Fruit fly (Drosophila melanogaster) whole organism, embryonic: Measurements from ENCODE around the gene CG43645.
A peak's percentile ranks its signal among the peaks of the same experiment; 100 is the strongest.

Source experiments
- ATbp ChIP-seq: fragments of 200-800 bp; sonication (Bioruptor generic); optimal IDR thresholded peaks from 2 replicates; lab custom pipeline; 2017; ENCODE audit warnings: missing biosample characterization, mild to moderate bottlenecking, missing genetic modification characterization, missing genetic modification reagents
- Adf1 ChIP-seq: fragments of 200-800 bp; sonication (Bioruptor generic); IDR thresholded peaks from 2 replicates; pipeline ENCODE4 v1.3.6; 2022; ENCODE audit warnings: missing biosample characterization, missing genetic modification characterization
- Atf-2 ChIP-seq: fragments of 200-800 bp; sonication (Bioruptor generic); optimal IDR thresholded peaks from 2 replicates; lab custom pipeline; 2016; ENCODE audit warnings: missing biosample characterization, missing genetic modification characterization
- BtbVII ChIP-seq: fragments of 200-800 bp; sonication (Bioruptor generic); optimal IDR thresholded peaks from 3 replicates; lab custom pipeline; 2017; ENCODE audit warnings: missing biosample characterization, mild to moderate bottlenecking, missing genetic modification characterization
- Bteb2 ChIP-seq: fragments of 200-800 bp; sonication (Bioruptor generic); optimal IDR thresholded peaks from 2 replicates; lab custom pipeline; 2016; ENCODE audit warnings: missing biosample characterization, missing genetic modification characterization
- C15 ChIP-seq: fragments of 200-800 bp; sonication (Bioruptor generic); IDR thresholded peaks from 3 replicates; pipeline ENCODE4 v1.3.6; 2022; ENCODE audit warnings: missing biosample characterization, missing genetic modification characterization
- CG10209 ChIP-seq: fragments of 200-800 bp; sonication (Bioruptor generic); optimal IDR thresholded peaks from 3 replicates; lab custom pipeline; 2017; ENCODE audit warnings: missing biosample characterization, mild to moderate bottlenecking, missing genetic modification characterization, missing genetic modification reagents
- CG10543 ChIP-seq: fragments of 200-800 bp; sonication (Bioruptor generic); optimal IDR thresholded peaks from 3 replicates; lab custom pipeline; 2017; ENCODE audit warnings: missing biosample characterization, mild to moderate bottlenecking, missing genetic modification characterization, moderate library complexity
- CG12104 ChIP-seq: fragments of 200-800 bp; sonication (Bioruptor generic); optimal IDR thresholded peaks from 3 replicates; lab custom pipeline; 2016; ENCODE audit warnings: missing biosample characterization, missing genetic modification characterization
- CG12769 ChIP-seq: fragments of 200-800 bp; sonication (Bioruptor generic); optimal IDR thresholded peaks from 2 replicates; lab custom pipeline; 2019; ENCODE audit warnings: missing biosample characterization, mild to moderate bottlenecking, missing genetic modification characterization, moderate library complexity
- CG14667 ChIP-seq: fragments of 200-800 bp; sonication (Bioruptor generic); IDR thresholded peaks from 2 replicates; pipeline ENCODE4 v1.3.6; 2022; ENCODE audit warnings: missing biosample characterization, missing genetic modification characterization
- CG14710 ChIP-seq: fragments of 200-800 bp; sonication (Bioruptor generic); optimal IDR thresholded peaks from 3 replicates; lab custom pipeline; 2019; ENCODE audit warnings: missing biosample characterization, mild to moderate bottlenecking, missing genetic modification characterization, moderate library complexity
- CG15269 ChIP-seq: fragments of 200-800 bp; sonication (Bioruptor generic); optimal IDR thresholded peaks from 2 replicates; lab custom pipeline; 2018; ENCODE audit warnings: missing biosample characterization, mild to moderate bottlenecking, missing genetic modification characterization, moderate library complexity
- CG17612 ChIP-seq: fragments of 200-800 bp; sonication (Bioruptor generic); IDR thresholded peaks from 2 replicates; pipeline ENCODE4 v1.3.6; 2022; ENCODE audit warnings: missing biosample characterization, missing genetic modification characterization
- CG2199 ChIP-seq: fragments of 200-800 bp; sonication (Bioruptor generic); IDR thresholded peaks from 3 replicates; pipeline ENCODE4 v1.3.6; 2022; ENCODE audit warnings: missing biosample characterization, missing genetic modification characterization
- CG2875 ChIP-seq: fragments of 200-800 bp; sonication (Bioruptor generic); optimal IDR thresholded peaks from 2 replicates; lab custom pipeline; 2017; ENCODE audit warnings: missing biosample characterization, mild to moderate bottlenecking, missing genetic modification characterization, missing genetic modification reagents
- CG32532 ChIP-seq: fragments of 200-800 bp; sonication (Bioruptor generic); IDR thresholded peaks from 2 replicates; pipeline ENCODE4 v1.3.6; 2022; ENCODE audit warnings: missing biosample characterization, missing genetic modification characterization
- CG3281 ChIP-seq: fragments of 200-800 bp; sonication (Bioruptor generic); optimal IDR thresholded peaks from 3 replicates; lab custom pipeline; 2017; ENCODE audit warnings: missing biosample characterization, mild to moderate bottlenecking, missing genetic modification characterization
- CG6813 ChIP-seq: fragments of 200-800 bp; sonication (Bioruptor generic); optimal IDR thresholded peaks from 2 replicates; lab custom pipeline; 2017; ENCODE audit warnings: missing biosample characterization, missing genetic modification characterization, mild to moderate bottlenecking, moderate library complexity, missing genetic modification reagents
- CG7271 ChIP-seq: fragments of 200-800 bp; sonication (Bioruptor generic); optimal IDR thresholded peaks from 2 replicates; lab custom pipeline; 2018; ENCODE audit warnings: missing biosample characterization, mild to moderate bottlenecking, missing genetic modification characterization, moderate library complexity
- Dbx ChIP-seq: fragments of 200-800 bp; sonication (Bioruptor generic); IDR thresholded peaks from 3 replicates; pipeline ENCODE4 v1.3.6; 2022; ENCODE audit warnings: missing biosample characterization, missing genetic modification characterization
- E2f1 ChIP-seq: fragments of 200-800 bp; sonication (Bioruptor generic); IDR thresholded peaks from 2 replicates; pipeline ENCODE4 v1.3.6; 2022; ENCODE audit warnings: missing biosample characterization, missing genetic modification characterization
- Fer1 ChIP-seq: fragments of 200-800 bp; sonication (Bioruptor generic); optimal IDR thresholded peaks from 2 replicates; lab custom pipeline; 2017; ENCODE audit warnings: missing biosample characterization, mild to moderate bottlenecking, missing genetic modification characterization
- HHEX ChIP-seq: fragments of 200-800 bp; sonication (Bioruptor generic); optimal IDR thresholded peaks from 3 replicates; lab custom pipeline; 2017; ENCODE audit warnings: missing biosample characterization, mild to moderate bottlenecking, missing genetic modification characterization, missing genetic modification reagents
- Hmr ChIP-seq: fragments of 200-800 bp; sonication (Bioruptor generic); optimal IDR thresholded peaks from 3 replicates; lab custom pipeline; 2017; ENCODE audit warnings: mild to moderate bottlenecking, missing biosample characterization, missing genetic modification reagents, missing genetic modification characterization
- Meics ChIP-seq: fragments of 200-800 bp; sonication (Bioruptor generic); optimal IDR thresholded peaks from 2 replicates; lab custom pipeline; 2017; ENCODE audit warnings: missing biosample characterization, mild to moderate bottlenecking, missing genetic modification characterization
- NK7.1 ChIP-seq: fragments of 200-800 bp; sonication (Bioruptor generic); optimal IDR thresholded peaks from 3 replicates; lab custom pipeline; 2016; ENCODE audit warnings: missing biosample characterization, missing genetic modification characterization
- PHDP ChIP-seq: fragments of 200-800 bp; sonication (Bioruptor generic); optimal IDR thresholded peaks from 3 replicates; lab custom pipeline; 2018; ENCODE audit warnings: missing biosample characterization, mild to moderate bottlenecking, missing genetic modification characterization, moderate library complexity
- Tbp ChIP-seq: fragments of >200 bp; optimal IDR thresholded peaks from 2 replicates; lab custom pipeline; 2018; ENCODE audit warnings: missing biosample characterization, missing genetic modification characterization
- bsh ChIP-seq, 2 experiments: fragments of 200-800 bp; sonication (Bioruptor generic); optimal IDR thresholded peaks; 2 replicates each; lab custom pipeline; 2017 to 2018; ENCODE audit warnings: mild to moderate bottlenecking in 2 of 2, missing biosample characterization in 2 of 2, missing genetic modification characterization in 2 of 2, moderate library complexity in 1 of 2
- caup ChIP-seq: fragments of 200-800 bp; sonication (Bioruptor generic); optimal IDR thresholded peaks from 3 replicates; lab custom pipeline; 2017; ENCODE audit warnings: missing biosample characterization, mild to moderate bottlenecking, missing genetic modification characterization, moderate library complexity; ENCODE audit not compliant: severe bottlenecking
- cg ChIP-seq: fragments of 200-800 bp; sonication (Bioruptor generic); optimal IDR thresholded peaks from 3 replicates; lab custom pipeline; 2019; ENCODE audit warnings: missing biosample characterization, mild to moderate bottlenecking, missing genetic modification characterization, moderate library complexity
- ci ChIP-seq: fragments of 200-800 bp; sonication (Bioruptor generic); IDR thresholded peaks from 3 replicates; pipeline ENCODE4 v1.3.6; 2022; ENCODE audit warnings: missing biosample characterization, missing genetic modification characterization
- corto ChIP-seq: fragments of 200-800 bp; sonication (Bioruptor generic); optimal IDR thresholded peaks from 2 replicates; lab custom pipeline; 2016; ENCODE audit warnings: missing biosample characterization, mild to moderate bottlenecking, missing genetic modification characterization, moderate library complexity
- crp ChIP-seq, 2 experiments: fragments of 200-800 bp; sonication (Bioruptor generic); optimal IDR thresholded peaks; 2 replicates in 1 of 2; 3 replicates in 1 of 2; lab custom pipeline; 2017; ENCODE audit warnings: missing biosample characterization in 2 of 2, missing genetic modification characterization in 2 of 2, mild to moderate bottlenecking in 1 of 2, moderate library complexity in 1 of 2
- exex ChIP-seq: fragments of 200-800 bp; sonication (Bioruptor generic); optimal IDR thresholded peaks from 4 replicates; lab custom pipeline; 2018; ENCODE audit warnings: missing biosample characterization, mild to moderate bottlenecking, missing genetic modification characterization, moderate library complexity
- inv ChIP-seq: fragments of 200-800 bp; sonication (Bioruptor generic); IDR thresholded peaks from 2 replicates; pipeline ENCODE4 v1.3.6; 2022; ENCODE audit warnings: missing biosample characterization, missing genetic modification characterization; ENCODE audit not compliant: partially characterized antibody
- knrl ChIP-seq: fragments of 200-800 bp; sonication (Bioruptor generic); IDR thresholded peaks from 3 replicates; pipeline ENCODE4 v1.3.6; 2022; ENCODE audit warnings: missing biosample characterization, missing genetic modification characterization; ENCODE audit not compliant: partially characterized antibody
- lab ChIP-seq: fragments of 200-800 bp; sonication (Bioruptor generic); optimal IDR thresholded peaks from 3 replicates; lab custom pipeline; 2017; ENCODE audit warnings: missing biosample characterization, missing genetic modification characterization, mild to moderate bottlenecking, moderate library complexity, missing genetic modification reagents
- nerfin-1 ChIP-seq: fragments of 200-800 bp; sonication (Bioruptor generic); optimal IDR thresholded peaks from 3 replicates; lab custom pipeline; 2019; ENCODE audit warnings: missing biosample characterization, mild to moderate bottlenecking, missing genetic modification characterization, moderate library complexity
- org-1 ChIP-seq: fragments of 200-800 bp; sonication (Bioruptor generic); optimal IDR thresholded peaks from 2 replicates; lab custom pipeline; 2017; ENCODE audit warnings: missing biosample characterization, missing genetic modification characterization
- otp ChIP-seq: fragments of 200-800 bp; sonication (Bioruptor generic); IDR thresholded peaks from 3 replicates; pipeline ENCODE4, ENCODE4 v1.3.6; 2022; ENCODE audit warnings: missing biosample characterization, missing genetic modification characterization
- pb ChIP-seq: fragments of 200-800 bp; sonication (Bioruptor generic); optimal IDR thresholded peaks from 3 replicates; lab custom pipeline; 2016; ENCODE audit warnings: missing biosample characterization, missing genetic modification characterization
- ranshi ChIP-seq: fragments of 200-800 bp; sonication (Bioruptor generic); IDR thresholded peaks from 2 replicates; pipeline ENCODE4 v1.3.6; 2022; ENCODE audit warnings: missing biosample characterization, missing genetic modification characterization
- sd ChIP-seq: fragments of 200-800 bp; sonication (Bioruptor generic); optimal IDR thresholded peaks from 3 replicates; lab custom pipeline; 2018; ENCODE audit warnings: missing biosample characterization, mild to moderate bottlenecking, missing genetic modification characterization, moderate library complexity
- sim ChIP-seq: fragments of 200-800 bp; sonication (Bioruptor generic); IDR thresholded peaks from 2 replicates; pipeline ENCODE4 v1.3.6; 2022; ENCODE audit warnings: missing biosample characterization, missing genetic modification characterization
- slbo ChIP-seq: fragments of 200-800 bp; sonication (Bioruptor generic); IDR thresholded peaks from 2 replicates; pipeline ENCODE4 v1.3.6; 2022; ENCODE audit warnings: missing biosample characterization, missing genetic modification characterization
- sug ChIP-seq: fragments of 200-800 bp; optimal IDR thresholded peaks from 2 replicates; lab custom pipeline; 2019; ENCODE audit warnings: missing biosample characterization, mild to moderate bottlenecking, missing genetic modification characterization, moderate library complexity
- z ChIP-seq: fragments of 200-800 bp; sonication (Bioruptor generic); IDR thresholded peaks from 3 replicates; pipeline ENCODE4 v1.3.6; 2022; ENCODE audit warnings: missing biosample characterization, missing genetic modification characterization

The CG43645 gene

DNA sequence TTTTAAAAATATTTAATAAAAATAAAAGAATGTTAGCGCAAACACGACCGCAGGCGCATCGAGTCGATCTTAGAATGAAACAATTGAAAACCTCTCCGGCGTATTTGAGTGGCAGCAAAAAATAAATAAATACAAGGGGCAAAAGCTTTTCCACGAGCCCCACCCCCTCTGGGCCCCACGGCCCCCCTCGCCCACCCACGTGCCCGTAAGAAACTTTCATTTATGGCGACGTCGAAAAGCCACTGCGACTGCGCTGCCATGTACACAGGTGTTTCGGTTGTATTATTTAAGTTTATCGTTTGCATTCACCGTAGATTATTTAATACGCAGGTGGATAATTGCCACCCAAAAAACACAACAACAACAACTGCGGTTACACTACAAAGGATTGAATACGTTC is 37.1 kb upstream of the CG43645 start (continued):
- TF ChIP-seq CG2875: no peak
- 0 out of 3 replicates have a peak, but pooled peaks have one; percentile 20 for TF ChIP-seq knrl (GFP tag; lab: Robert Waterston, UW)
- TF ChIP-seq Dbx: peak; percentile 17; the same call in 1 of the 3 replicates
- 0 out of 2 replicates have a peak, but pooled peaks have one; percentile 11 for TF ChIP-seq CG32532 (GFP tag; lab: Robert Waterston, UW)
- TF ChIP-seq ci: peak; percentile 67; the same call in 2 of the 3 replicates
- peak; percentile 40 for TF ChIP-seq Hmr (GFP tag; lab: Kevin White, UChicago)
- TF ChIP-seq pb (GFP tag; lab: Kevin White, UChicago): no peak
- peak; percentile 80 for TF ChIP-seq Adf1 (GFP tag; lab: Robert Waterston, UW)
- TF ChIP-seq CG6813: peak; percentile 42
- TF ChIP-seq PHDP: peak; percentile 23
- peak; percentile 2 for TF ChIP-seq HHEX (GFP tag; lab: Kevin White, UChicago)
- no peak for TF ChIP-seq org-1 (GFP tag; lab: Kevin White, UChicago)
- TF ChIP-seq CG2199 (GFP tag; lab: Robert Waterston, UW): peak; percentile 82; the same call in 2 of the 3 replicates
- peak; percentile 49 for TF ChIP-seq lab (GFP tag; lab: Kevin White, UChicago)
- TF ChIP-seq CG15269 (tag; lab: Kevin White, UChicago): peak; percentile 22
- peak; percentile 49 for TF ChIP-seq sug
- peak; percentile 23 for TF ChIP-seq CG12769
- TF ChIP-seq sd (tag; lab: Kevin White, UChicago): peak; percentile 32
- TF ChIP-seq Fer1 (GFP tag; lab: Kevin White, UChicago): peak; percentile 26
- TF ChIP-seq BtbVII (GFP tag; lab: Kevin White, UChicago): peak; percentile 57
- no peak for TF ChIP-seq CG14710
- peak; percentile 26 for TF ChIP-seq ATbp
- TF ChIP-seq crp (GFP tag; optimal IDR thresholded peaks at IDR 0.05; lab: Kevin White, UChicago): no peak
- no peak for TF ChIP-seq Bteb2
- TF ChIP-seq otp (GFP tag; lab: Robert Waterston, UW): 0 out of 3 replicates have a peak, but pooled peaks have one; percentile 32
- peak; percentile 16 for TF ChIP-seq exex (tag; lab: Kevin White, UChicago)
- TF ChIP-seq nerfin-1 (tag; lab: Kevin White, UChicago): no peak
- peak; percentile 46 for TF ChIP-seq CG10543 (GFP tag; lab: Kevin White, UChicago)
- TF ChIP-seq CG10209: peak; percentile 1
- TF ChIP-seq caup (GFP tag; lab: Kevin White, UChicago): peak; percentile 17
- TF ChIP-seq cg (GFP tag; lab: Kevin White, UChicago): no peak
- TF ChIP-seq Atf-2 (GFP tag; lab: Kevin White, UChicago): no peak
- peak; percentile 25 for TF ChIP-seq CG3281
- TF ChIP-seq z: 0 out of 3 replicates have a peak, but pooled peaks have one; percentile 45
- peak; percentile 25 for TF ChIP-seq Meics (GFP tag; lab: Kevin White, UChicago)
- TF ChIP-seq, all 482 proteins: peak for 39

DNA sequence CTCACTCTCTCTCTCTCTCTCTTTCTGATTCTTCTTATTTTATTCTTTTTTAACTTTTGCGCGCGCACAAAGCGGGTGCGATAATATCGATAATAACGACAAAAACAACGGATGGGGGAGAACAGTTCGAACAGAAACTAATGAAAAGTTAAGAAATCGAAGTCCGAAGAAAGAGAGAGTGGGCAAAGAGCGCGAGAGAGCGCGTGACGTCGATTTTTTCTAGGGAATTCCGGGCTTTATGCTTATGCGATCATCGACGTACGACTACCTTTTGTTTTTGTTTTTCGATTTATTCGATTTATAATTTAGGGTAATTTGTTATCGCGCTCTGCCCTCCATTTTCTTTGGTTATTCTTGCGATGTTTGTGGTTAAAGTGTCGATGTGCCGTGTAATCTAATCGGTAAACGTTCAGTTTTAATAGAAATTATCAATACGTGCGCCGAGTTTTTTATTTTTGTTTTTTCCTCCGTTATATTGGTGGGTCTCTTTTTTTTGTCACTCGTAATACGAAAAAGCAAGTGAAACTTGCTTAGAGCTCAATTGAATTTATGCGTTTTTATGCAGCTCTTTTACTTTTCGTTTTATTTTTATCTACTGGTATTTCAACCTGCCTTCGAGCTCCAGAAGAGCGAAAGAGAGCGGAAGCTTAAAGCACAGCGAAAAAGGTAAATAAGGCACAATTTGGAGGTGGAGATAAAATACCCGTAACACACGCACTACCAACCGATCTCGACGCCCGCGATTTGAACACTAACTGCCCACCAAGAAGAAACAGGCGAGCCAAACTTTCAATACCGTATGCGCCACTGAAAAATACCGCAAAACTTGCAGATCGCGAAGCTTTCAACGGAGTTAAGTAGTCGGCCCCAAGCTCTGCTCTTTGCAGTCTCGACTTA is 35.7 kb upstream of the CG43645 start, which contains the start of gene dl:
Gene dl, minus strand, starts transcription at position 757 of the 897 bp plus-strand sequence.
- no peak for TF ChIP-seq CG10543 (GFP tag; lab: Kevin White, UChicago)
- no peak for TF ChIP-seq CG7271 (tag; lab: Kevin White, UChicago)
- TF ChIP-seq inv: no peak
- TF ChIP-seq sim (GFP tag; lab: Robert Waterston, UW): no peak
- TF ChIP-seq E2f1 (GFP tag; lab: Robert Waterston, UW): no peak; the same call in 1 of the 2 replicates
- no peak for TF ChIP-seq NK7.1 (GFP tag; lab: Kevin White, UChicago)
- no peak for TF ChIP-seq CG17612
- no peak for TF ChIP-seq corto
- no peak for TF ChIP-seq CG12104
- no peak for TF ChIP-seq C15 (GFP tag; lab: Robert Waterston, UW)
- no peak for TF ChIP-seq CG14667 (GFP tag; lab: Robert Waterston, UW)
- no peak for TF ChIP-seq Tbp
- TF ChIP-seq bsh (GFP tag; optimal IDR thresholded peaks at IDR 0.05; lab: Kevin White, UChicago): peak; percentile 2 to 43
- peak; percentile 28 for TF ChIP-seq slbo (GFP tag; lab: Robert Waterston, UW)
- TF ChIP-seq ranshi (GFP tag; lab: Robert Waterston, UW): no peak
